Worm (Caenorhabditis elegans): ENCODE measurements around the gene pas-2.

pas-2 gene

DNA sequence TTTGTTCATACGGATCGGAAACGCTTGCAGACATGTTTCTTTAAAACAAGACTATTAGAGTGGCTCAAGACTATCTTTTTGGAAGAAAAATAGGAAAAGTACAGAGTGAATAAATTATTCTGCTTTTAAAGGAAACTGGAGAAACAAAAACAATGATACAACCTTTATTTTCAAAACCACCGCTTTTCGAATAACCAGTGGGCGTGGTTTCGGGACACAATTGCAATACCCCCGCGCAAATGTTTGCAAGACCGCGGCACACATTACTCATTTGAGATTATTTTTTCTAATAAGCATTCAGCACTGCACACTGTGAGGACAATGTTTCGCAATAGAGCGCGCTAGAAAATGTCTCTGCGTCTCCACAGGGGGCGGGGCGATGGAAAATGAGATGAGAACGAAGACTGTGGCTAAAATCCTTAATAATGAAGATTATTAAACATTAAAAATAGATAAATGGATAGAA lies 37.7 kb downstream of the pas-2 start, which contains the start of gene plrg-1 (continued):
- TF ChIP-seq pax-1 (tag; optimal IDR thresholded peaks at IDR 0.05) (peak; percentile 49), T23F11.4 (GFP tag; optimal IDR thresholded peaks at IDR 0.05) (peak; percentile 76), dve-1 (tag; optimal IDR thresholded peaks at IDR 0.05) (peak; percentile 35), tbx-2 (tag; optimal IDR thresholded peaks at IDR 0.05) (peak; percentile 92), ceh-22 (tag; optimal IDR thresholded peaks at IDR 0.05) (peak; percentile 71), C08G9.2 (tag; optimal IDR thresholded peaks at IDR 0.05) (peak; percentile 79), F13H6.1 (tag; optimal IDR thresholded peaks at IDR 0.05) (peak; percentile 77), hlh-6 (tag; optimal IDR thresholded peaks at IDR 0.05) (peak; percentile 91), elt-2 (tag; optimal IDR thresholded peaks at IDR 0.05) (peak; percentile 92), dmd-4 (tag; optimal IDR thresholded peaks at IDR 0.05; ENCODE audit: borderline replicate concordance) (peak; percentile 75), K09A11.1 (tag; optimal IDR thresholded peaks at IDR 0.05; ENCODE audit: insufficient read depth) (peak; percentile 91), ceh-18 (tag; optimal IDR thresholded peaks at IDR 0.05) (peak; percentile 86), syd-9 (tag; optimal IDR thresholded peaks at IDR 0.05) (peak; percentile 79), pha-2 (tag; optimal IDR thresholded peaks at IDR 0.05) (peak; percentile 82), zip-5 (tag; optimal IDR thresholded peaks at IDR 0.05) (peak; percentile 63), ceh-19 (GFP tag; optimal IDR thresholded peaks at IDR 0.05) (peak; percentile 93), ceh-31 (tag; optimal IDR thresholded peaks at IDR 0.05) (peak; percentile 93), che-1 (tag; optimal IDR thresholded peaks at IDR 0.05) (peak; percentile 76), ceh-30 (tag; optimal IDR thresholded peaks at IDR 0.05) (no peak), ceh-48 (tag; optimal IDR thresholded peaks at IDR 0.05) (peak; percentile 58), C38D4.7 (GFP tag; optimal IDR thresholded peaks at IDR 0.05) (peak; percentile 74), ama-1 (optimal IDR thresholded peaks at IDR 0.05) (no peak), mec-3 (tag; optimal IDR thresholded peaks at IDR 0.05; ENCODE audit: borderline replicate concordance) (no peak), ceh-14 (tag; optimal IDR thresholded peaks at IDR 0.05) (peak; percentile 95), ets-4 (tag; optimal IDR thresholded peaks at IDR 0.05) (peak; percentile 60), tbx-7 (tag; optimal IDR thresholded peaks at IDR 0.05) (peak; percentile 53), npax-4 (tag; optimal IDR thresholded peaks at IDR 0.05) (peak; percentile 57)

DNA sequence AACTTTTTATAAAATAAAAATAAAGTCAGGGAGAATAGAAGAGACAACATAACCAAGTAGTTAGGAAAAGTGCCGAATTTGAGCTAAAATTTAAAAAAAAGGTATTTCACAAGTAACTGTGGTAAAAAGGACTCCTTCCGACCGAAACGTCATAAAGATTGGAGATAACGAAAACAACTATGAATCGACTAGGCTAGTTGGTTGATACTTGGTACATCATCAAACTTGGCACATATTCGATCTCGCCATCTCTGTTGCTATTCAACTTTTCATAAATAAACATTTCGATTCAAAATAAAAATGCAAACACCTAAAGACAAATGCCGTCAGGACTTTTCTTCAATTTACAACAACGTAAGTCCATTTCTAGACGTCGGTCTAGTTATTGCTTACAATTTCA lies 41.6 kb downstream of the pas-2 start, which contains the start of gene C29A12.22:
C29A12.22 (plus strand) TSS at position 301 of the 400 bp plus-strand sequence.
- TF ChIP-seq ceh-34 (tag; optimal IDR thresholded peaks at IDR 0.05) (no peak), lin-11 (tag; optimal IDR thresholded peaks at IDR 0.05) (no peak), pqm-1 (tag; optimal IDR thresholded peaks at IDR 0.05) (no peak), ahr-1 (tag; optimal IDR thresholded peaks at IDR 0.05) (no peak), dve-1 (tag; optimal IDR thresholded peaks at IDR 0.05) (no peak), pat-9 (tag; optimal IDR thresholded peaks at IDR 0.05) (no peak), nhr-232 (tag; optimal IDR thresholded peaks at IDR 0.05) (no peak), hlh-13 (GFP tag; optimal IDR thresholded peaks at IDR 0.05) (no peak), ceh-19 (GFP tag; optimal IDR thresholded peaks at IDR 0.05) (no peak), nfya-1 (tag; optimal IDR thresholded peaks at IDR 0.05) (no peak), mec-3 (tag; optimal IDR thresholded peaks at IDR 0.05; ENCODE audit: borderline replicate concordance) (no peak), C38D4.7 (GFP tag; optimal IDR thresholded peaks at IDR 0.05) (no peak), ztf-16 (tag; optimal IDR thresholded peaks at IDR 0.05) (no peak), ets-4 (tag; optimal IDR thresholded peaks at IDR 0.05) (no peak), Y22D7AL.16 (tag; optimal IDR thresholded peaks at IDR 0.05) (no peak)

DNA sequence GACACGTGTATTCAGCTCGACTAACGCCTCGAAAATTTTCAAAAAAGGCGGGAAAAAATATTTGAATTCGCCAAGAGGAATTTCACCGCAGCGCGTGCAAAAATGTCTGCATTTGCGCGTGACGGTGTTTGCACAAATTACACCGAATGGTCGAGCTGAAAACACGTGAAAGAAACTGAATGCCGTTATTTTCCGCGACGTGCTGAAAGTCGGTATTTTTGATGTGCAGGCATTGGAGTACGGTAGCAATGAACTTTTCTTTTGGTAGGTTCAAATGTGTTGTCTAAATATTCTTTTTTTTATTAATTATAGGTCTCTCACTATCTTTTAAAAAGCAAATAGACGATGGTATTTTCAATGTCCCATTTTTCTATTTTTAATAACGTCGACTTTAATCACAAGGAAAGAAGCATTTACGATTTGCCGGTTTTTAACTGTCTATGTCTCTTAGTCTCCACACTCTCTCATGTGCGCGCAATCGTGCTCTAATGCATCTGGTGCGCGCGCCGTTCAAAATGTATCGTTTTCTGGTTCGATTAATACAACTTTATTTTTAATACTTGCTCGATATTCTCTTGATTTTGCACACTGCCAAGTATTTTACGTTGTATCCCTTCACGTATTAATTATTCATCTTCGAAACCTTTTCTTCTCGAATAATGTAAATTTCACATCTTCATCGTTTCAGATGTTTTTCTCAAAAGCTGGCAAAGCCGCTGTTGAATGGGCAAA lies 43.4 kb downstream of the pas-2 start, which contains the start of the genes C29A12.1 and lig-1:
C29A12.1 (minus strand) TSS at position 63 of the 732 bp plus-strand sequence.
lig-1 (plus strand) TSS at position 682 of the 732 bp plus-strand sequence.
- TF ChIP-seq ahr-1 (tag; optimal IDR thresholded peaks at IDR 0.05) (no peak), F13H6.1 (tag; optimal IDR thresholded peaks at IDR 0.05) (no peak), ceh-31 (tag; optimal IDR thresholded peaks at IDR 0.05) (peak; percentile 16), pha-4 (tag; optimal IDR thresholded peaks at IDR 0.05) (no peak), lin-11 (tag; optimal IDR thresholded peaks at IDR 0.05) (no peak), ttx-3 (tag; optimal IDR thresholded peaks at IDR 0.05) (no peak), nfya-1 (tag; optimal IDR thresholded peaks at IDR 0.05) (no peak)
